Fruit fly (Drosophila melanogaster) whole organism, embryonic: ENCODE data around the gene CG32102.

Experiments used
- Adf1 ChIP-seq: fragments of 200-800 bp; sonication (Bioruptor generic); IDR thresholded peaks from 2 replicates; pipeline ENCODE4 v1.3.6; 2022; ENCODE audit warnings: missing biosample characterization, missing genetic modification characterization
- Antp ChIP-seq: fragments of 200-800 bp; sonication (Bioruptor generic); optimal IDR thresholded peaks from 3 replicates; lab custom pipeline; 2016; ENCODE audit warnings: missing biosample characterization, missing genetic modification characterization
- B-H1 ChIP-seq: fragments of 200-800 bp; sonication (Bioruptor generic); IDR thresholded peaks from 3 replicates; pipeline ENCODE4 v1.3.6; 2022; ENCODE audit warnings: missing biosample characterization, missing genetic modification characterization
- BEAF-32 ChIP-seq: fragments of 200-800 bp; sonication (Bioruptor generic); optimal IDR thresholded peaks from 3 replicates; lab custom pipeline; 2017; ENCODE audit warnings: missing biosample characterization, missing genetic modification characterization, mild to moderate bottlenecking, moderate library complexity, missing genetic modification reagents
- CG10543 ChIP-seq: fragments of 200-800 bp; sonication (Bioruptor generic); optimal IDR thresholded peaks from 3 replicates; lab custom pipeline; 2017; ENCODE audit warnings: missing biosample characterization, mild to moderate bottlenecking, missing genetic modification characterization, moderate library complexity
- CG11093 ChIP-seq: fragments of 200-800 bp; sonication (Bioruptor generic); IDR thresholded peaks from 3 replicates; pipeline ENCODE4 v1.3.6; 2022; ENCODE audit warnings: missing biosample characterization, missing genetic modification characterization
- CG13296 ChIP-seq: fragments of 200-800 bp; sonication (Bioruptor generic); optimal IDR thresholded peaks from 3 replicates; lab custom pipeline; 2018; ENCODE audit warnings: missing biosample characterization, mild to moderate bottlenecking, missing genetic modification characterization
- CG13424 ChIP-seq: fragments of 200-800 bp; sonication (Bioruptor generic); optimal IDR thresholded peaks from 2 replicates; lab custom pipeline; 2019; ENCODE audit warnings: missing biosample characterization, mild to moderate bottlenecking, missing genetic modification characterization, moderate library complexity
- CG14441 ChIP-seq: fragments of 200-800 bp; sonication (Bioruptor generic); IDR thresholded peaks from 2 replicates; pipeline ENCODE4 v1.3.6; 2022; ENCODE audit warnings: missing biosample characterization, missing genetic modification characterization
- CG15073 ChIP-seq: fragments of 200-800 bp; sonication (Bioruptor generic); optimal IDR thresholded peaks from 2 replicates; lab custom pipeline; 2016; ENCODE audit warnings: missing biosample characterization, missing genetic modification characterization
- CG17361 ChIP-seq: fragments of 200-800 bp; sonication (Bioruptor generic); IDR thresholded peaks from 3 replicates; pipeline ENCODE4 v1.3.6; 2022; ENCODE audit warnings: missing biosample characterization, missing genetic modification characterization
- CG17802 ChIP-seq: fragments of 200-800 bp; sonication (Bioruptor generic); optimal IDR thresholded peaks from 2 replicates; lab custom pipeline; 2018; ENCODE audit warnings: missing biosample characterization, mild to moderate bottlenecking, missing genetic modification characterization, moderate library complexity
- CG2199 ChIP-seq: fragments of 200-800 bp; sonication (Bioruptor generic); IDR thresholded peaks from 3 replicates; pipeline ENCODE4 v1.3.6; 2022; ENCODE audit warnings: missing biosample characterization, missing genetic modification characterization
- CG2202 ChIP-seq: fragments of 200-800 bp; sonication (Bioruptor generic); optimal IDR thresholded peaks from 2 replicates; lab custom pipeline; 2018; ENCODE audit warnings: missing biosample characterization, mild to moderate bottlenecking, missing genetic modification characterization
- CG3065 ChIP-seq: fragments of 200-800 bp; sonication (Bioruptor generic); optimal IDR thresholded peaks from 2 replicates; lab custom pipeline; 2016; ENCODE audit warnings: missing biosample characterization, missing genetic modification characterization
- CG31224 ChIP-seq: fragments of 200-800 bp; sonication (Bioruptor generic); IDR thresholded peaks from 2 replicates; pipeline ENCODE4 v1.3.6; 2022; ENCODE audit warnings: missing biosample characterization, missing genetic modification characterization
- CG33557 ChIP-seq: fragments of 200-800 bp; sonication (Bioruptor generic); optimal IDR thresholded peaks from 2 replicates; lab custom pipeline; 2019; ENCODE audit warnings: missing biosample characterization, mild to moderate bottlenecking, missing genetic modification characterization, moderate library complexity
- CG42726 ChIP-seq: fragments of 200-800 bp; sonication (Bioruptor generic); IDR thresholded peaks from 2 replicates; pipeline ENCODE4 v1.3.6; 2022; ENCODE audit warnings: missing biosample characterization, missing genetic modification characterization; ENCODE audit not compliant: partially characterized antibody
- CG5180 ChIP-seq: fragments of 200-800 bp; sonication (Bioruptor generic); optimal IDR thresholded peaks from 3 replicates; lab custom pipeline; 2017; ENCODE audit warnings: missing biosample characterization, missing genetic modification characterization, mild to moderate bottlenecking, moderate library complexity, missing genetic modification reagents
- CG6175 ChIP-seq: fragments of 200-800 bp; sonication (Bioruptor generic); IDR thresholded peaks from 3 replicates; pipeline ENCODE4 v1.3.6; 2022; ENCODE audit warnings: missing biosample characterization, missing genetic modification characterization
- CG7556 ChIP-seq: fragments of 200-800 bp; sonication (Bioruptor generic); optimal IDR thresholded peaks from 2 replicates; lab custom pipeline; 2017; ENCODE audit warnings: missing biosample characterization, mild to moderate bottlenecking, missing genetic modification characterization
- CG7786 ChIP-seq: fragments of 200-800 bp; sonication (Bioruptor generic); optimal IDR thresholded peaks from 2 replicates; lab custom pipeline; 2016; ENCODE audit warnings: missing biosample characterization, missing genetic modification characterization
- CG7928 ChIP-seq: fragments of 200-800 bp; sonication (Bioruptor generic); optimal IDR thresholded peaks from 2 replicates; lab custom pipeline; 2017; ENCODE audit warnings: missing biosample characterization, mild to moderate bottlenecking, missing genetic modification characterization
- CG8388 ChIP-seq: fragments of 200-800 bp; sonication (Bioruptor generic); optimal IDR thresholded peaks from 2 replicates; lab custom pipeline; 2019; ENCODE audit warnings: missing biosample characterization, mild to moderate bottlenecking, missing genetic modification characterization, moderate library complexity
- CG9215 ChIP-seq: fragments of 200-800 bp; sonication (Bioruptor generic); IDR thresholded peaks from 2 replicates; pipeline ENCODE4 v1.3.6; 2022; ENCODE audit warnings: missing biosample characterization, missing genetic modification characterization
- Chrac-16 ChIP-seq: fragments of 200-800 bp; sonication (Bioruptor generic); optimal IDR thresholded peaks from 3 replicates; lab custom pipeline; 2016; ENCODE audit warnings: missing biosample characterization, missing genetic modification characterization
- Dbx ChIP-seq: fragments of 200-800 bp; sonication (Bioruptor generic); IDR thresholded peaks from 3 replicates; pipeline ENCODE4 v1.3.6; 2022; ENCODE audit warnings: missing biosample characterization, missing genetic modification characterization
- Elba2 ChIP-seq: fragments of 200-800 bp; sonication (Bioruptor generic); optimal IDR thresholded peaks from 3 replicates; lab custom pipeline; 2016; ENCODE audit warnings: missing biosample characterization, missing genetic modification characterization
- HLHmδ ChIP-seq: fragments of 200-800 bp; sonication (Bioruptor generic); optimal IDR thresholded peaks from 2 replicates; lab custom pipeline; 2018; ENCODE audit warnings: missing biosample characterization, mild to moderate bottlenecking, missing genetic modification characterization, moderate library complexity
- Hsf ChIP-seq: fragments of 200-800 bp; sonication (Bioruptor generic); optimal IDR thresholded peaks from 3 replicates; lab custom pipeline; 2016; ENCODE audit warnings: missing biosample characterization, missing genetic modification characterization
- Lim3 ChIP-seq: fragments of 200-800 bp; sonication (Bioruptor generic); IDR thresholded peaks from 2 replicates; pipeline ENCODE4 v1.3.6; 2022; ENCODE audit warnings: missing biosample characterization, missing genetic modification characterization
- Mad ChIP-seq: fragments of 200-800 bp; sonication (Bioruptor generic); optimal IDR thresholded peaks from 2 replicates; lab custom pipeline; 2016; ENCODE audit warnings: missing biosample characterization, missing genetic modification characterization
- Optix ChIP-seq: fragments of 200-800 bp; sonication (Bioruptor generic); IDR thresholded peaks from 3 replicates; pipeline ENCODE4 v1.3.6; 2022; ENCODE audit warnings: missing biosample characterization, missing genetic modification characterization
- Sry-δ ChIP-seq: fragments of 200-800 bp; sonication (Bioruptor generic); optimal IDR thresholded peaks from 2 replicates; lab custom pipeline; 2016; ENCODE audit warnings: missing biosample characterization, missing genetic modification characterization
- abd-A ChIP-seq: fragments of 200-800 bp; sonication (Bioruptor generic); optimal IDR thresholded peaks from 3 replicates; lab custom pipeline; 2019; ENCODE audit warnings: missing biosample characterization, mild to moderate bottlenecking, missing genetic modification characterization, moderate library complexity
- bbx ChIP-seq: fragments of 200-800 bp; sonication (Bioruptor generic); IDR thresholded peaks from 2 replicates; pipeline ENCODE4 v1.3.6; 2022; ENCODE audit warnings: missing biosample characterization, missing genetic modification characterization; ENCODE audit not compliant: partially characterized antibody
- ci ChIP-seq: fragments of 200-800 bp; sonication (Bioruptor generic); IDR thresholded peaks from 3 replicates; pipeline ENCODE4 v1.3.6; 2022; ENCODE audit warnings: missing biosample characterization, missing genetic modification characterization
- dan ChIP-seq: fragments of 200-800 bp; sonication (Bioruptor generic); IDR thresholded peaks from 2 replicates; pipeline ENCODE4 v1.3.6; 2022; ENCODE audit warnings: missing biosample characterization, missing genetic modification characterization
- esg ChIP-seq: fragments of 200-800 bp; sonication (Bioruptor generic); conservative IDR thresholded peaks from 2 replicates; pipeline ENCODE4 v1.3.6; 2022; ENCODE audit warnings: missing biosample characterization, missing genetic modification characterization
- gsb ChIP-seq: fragments of 200-800 bp; sonication (Bioruptor generic); IDR thresholded peaks from 2 replicates; pipeline ENCODE4 v1.3.6; 2022; ENCODE audit warnings: missing biosample characterization, missing genetic modification characterization
- her ChIP-seq: fragments of 200-800 bp; sonication (Bioruptor generic); optimal IDR thresholded peaks from 2 replicates; lab custom pipeline; 2016; ENCODE audit warnings: missing biosample characterization, missing genetic modification characterization
- lola ChIP-seq, 3 experiments: fragments of >200 bp in 2 of 3; fragments of 200-800 bp in 1 of 3; sonication (Bioruptor generic) in 1 of 3; optimal IDR thresholded peaks; 2 replicates each; lab custom pipeline; 2017 to 2019; ENCODE audit warnings: missing biosample characterization in 3 of 3, missing genetic modification characterization in 3 of 3, mild to moderate bottlenecking in 1 of 3, moderate library complexity in 1 of 3
- mam ChIP-seq: fragments of 200-800 bp; sonication (Bioruptor generic); optimal IDR thresholded peaks from 3 replicates; lab custom pipeline; 2016; ENCODE audit warnings: missing biosample characterization, missing genetic modification characterization
- pita ChIP-seq: fragments of 200-800 bp; sonication (Bioruptor generic); optimal IDR thresholded peaks from 2 replicates; lab custom pipeline; 2017; ENCODE audit warnings: missing biosample characterization, mild to moderate bottlenecking, missing genetic modification characterization
- repo ChIP-seq: fragments of 200-800 bp; sonication (Bioruptor generic); optimal IDR thresholded peaks from 2 replicates; lab custom pipeline; 2016; ENCODE audit warnings: missing biosample characterization, missing genetic modification characterization
- row ChIP-seq: fragments of 200-800 bp; sonication (Bioruptor generic); IDR thresholded peaks from 3 replicates; pipeline ENCODE4 v1.3.6; 2022; ENCODE audit warnings: missing biosample characterization, missing genetic modification characterization
- sc ChIP-seq, 3 experiments: fragments of >200 bp in 2 of 3; fragments of 200-800 bp in 1 of 3; sonication (Bioruptor generic) in 1 of 3; optimal IDR thresholded peaks; 2 replicates in 2 of 3; 3 replicates in 1 of 3; lab custom pipeline; 2017; ENCODE audit warnings: mild to moderate bottlenecking in 1 of 3, missing biosample characterization in 1 of 3, missing genetic modification characterization in 1 of 3, missing genetic modification reagents in 1 of 3
- sr ChIP-seq: fragments of 200-800 bp; sonication (Bioruptor generic); IDR thresholded peaks from 3 replicates; pipeline ENCODE4 v1.3.6; 2022; ENCODE audit warnings: missing biosample characterization, missing genetic modification characterization
- vvl ChIP-seq: fragments of 200-800 bp; sonication (Bioruptor generic); IDR thresholded peaks from 2 replicates; pipeline ENCODE4 v1.3.6; 2022; ENCODE audit warnings: missing biosample characterization, missing genetic modification characterization

CG32102 gene

dm6 chr3L:12456916-12457662 is 12.5 kb downstream of the CG32102 start (continued):
- TF ChIP-seq CG33557 (GFP tag; lab: Kevin White, UChicago) (peak; percentile 92), BEAF-32 (GFP tag; lab: Kevin White, UChicago) (no peak), dan (GFP tag; lab: Robert Waterston, UW) (no peak), abd-A (no peak), B-H1 (GFP tag; lab: Robert Waterston, UW) (no peak), her (no peak), CG2202 (peak; percentile 85), Hsf (GFP tag; lab: Kevin White, UChicago) (peak; percentile 72), ci (no peak), Chrac-16 (GFP tag; lab: Kevin White, UChicago) (peak; percentile 82), CG13424 (tag; lab: Kevin White, UChicago) (peak; percentile 89), CG6175 (GFP tag; lab: Robert Waterston, UW) (no peak), gsb (GFP tag; lab: Robert Waterston, UW) (no peak), CG31224 (no peak), CG9215 (no peak), Lim3 (no peak), CG17802 (tag; lab: Kevin White, UChicago) (peak; percentile 54), CG7786 (GFP tag; lab: Kevin White, UChicago) (no peak), CG11093 (GFP tag; lab: Robert Waterston, UW) (peak; percentile 48; the same call in 1 of the 3 replicates), CG2199 (GFP tag; lab: Robert Waterston, UW) (no peak), Sry-δ (GFP tag; lab: Kevin White, UChicago) (no peak), mam (GFP tag; lab: Kevin White, UChicago) (peak; percentile 16), sc (optimal IDR thresholded peaks at IDR 0.05; lab: Kevin White, UChicago) (no peak), sc (GFP tag; optimal IDR thresholded peaks at IDR 0.05; lab: Kevin White, UChicago) (peak; percentile 87), lola (GFP tag; optimal IDR thresholded peaks at IDR 0.05; lab: Kevin White, UChicago) (peak in 1 of 3 experiments; percentile 97), bbx (GFP tag; lab: Robert Waterston, UW) (no peak), CG8388 (peak; percentile 92), Adf1 (GFP tag; lab: Robert Waterston, UW) (no peak), row (GFP tag; lab: Robert Waterston, UW) (peak; percentile 67), CG15073 (no peak), Antp (GFP tag; lab: Kevin White, UChicago) (no peak), CG5180 (GFP tag; lab: Kevin White, UChicago) (peak; percentile 93), CG14441 (GFP tag; lab: Robert Waterston, UW) (peak; percentile 40; the same call in 1 of the 2 replicates), CG3065 (GFP tag; lab: Kevin White, UChicago) (peak; percentile 36), esg (GFP tag; lab: Robert Waterston, UW) (peak; percentile 41; the same call in 1 of the 2 replicates), pita (GFP tag; lab: Kevin White, UChicago) (no peak), Elba2 (no peak), CG13296 (peak; percentile 49), CG42726 (GFP tag; lab: Robert Waterston, UW) (no peak), CG17361 (peak; percentile 97), CG7556 (GFP tag; lab: Kevin White, UChicago) (peak; percentile 88), CG10543 (GFP tag; lab: Kevin White, UChicago) (no peak), HLHmδ (GFP tag; lab: Kevin White, UChicago) (no peak), vvl (GFP tag; lab: Robert Waterston, UW) (no peak; the same call in 1 of the 2 replicates), Optix (GFP tag; lab: Robert Waterston, UW) (no peak), Dbx (GFP tag; lab: Robert Waterston, UW) (no peak), Mad (peak; percentile 43), CG7928 (no peak), sr (no peak), repo (no peak)
